Fruit fly (Drosophila melanogaster): ENCODE measurements around the gene CG32755.

Gene CG32755

dm6 chrX:6000747-6001426, 50.8 kb downstream of the CG32755 start, which contains the start of gene CG4766 (continued):
- TF ChIP-seq CTCF (GFP tag; optimal IDR thresholded peaks at IDR 0.05), result no peak
- peak; percentile 59 for TF ChIP-seq p53 (GFP tag; optimal IDR thresholded peaks at IDR 0.05)
- TF ChIP-seq abd-A (tag; optimal IDR thresholded peaks at IDR 0.05), result peak; percentile 74
- TF ChIP-seq scrt (GFP tag; optimal IDR thresholded peaks at IDR 0.05), result peak; percentile 71
- peak; percentile 73 for TF ChIP-seq peb (GFP tag; IDR thresholded peaks at IDR 0.05)
- 0 out of 2 replicates have a peak, but pooled peaks have one; percentile 10 for TF ChIP-seq CG11085 (GFP tag; IDR thresholded peaks at IDR 0.05)
- TF ChIP-seq ssp (GFP tag; IDR thresholded peaks at IDR 0.05), result peak; percentile 62
- TF ChIP-seq Neu2 (GFP tag; optimal IDR thresholded peaks at IDR 0.05; ENCODE audit: borderline replicate concordance), result peak; percentile 4
- TF ChIP-seq amos (GFP tag; IDR thresholded peaks at IDR 0.05; ENCODE audit: partially characterized antibody), result no peak
- TF ChIP-seq zf30C (GFP tag; optimal IDR thresholded peaks at IDR 0.05), result peak; percentile 96
- no peak for TF ChIP-seq CG13287 (GFP tag; IDR thresholded peaks at IDR 0.05; ENCODE audit: partially characterized antibody)
- peak; percentile 84 for TF ChIP-seq Blimp-1 (GFP tag; optimal IDR thresholded peaks at IDR 0.05)
- TF ChIP-seq Dp (GFP tag; optimal IDR thresholded peaks at IDR 0.05), result no peak
- TF ChIP-seq Lim3 (GFP tag; IDR thresholded peaks at IDR 0.05), result no peak; the same call in 1 of the 2 replicates
- peak; percentile 70 for TF ChIP-seq CG3281 (GFP tag; optimal IDR thresholded peaks at IDR 0.05)
- TF ChIP-seq CG6254 (GFP tag; optimal IDR thresholded peaks at IDR 0.05), result peak; percentile 84
- peak; percentile 62 for TF ChIP-seq btn (GFP tag; optimal IDR thresholded peaks at IDR 0.05)
- TF ChIP-seq CG4854 (GFP tag; optimal IDR thresholded peaks at IDR 0.05), result peak; percentile 60
- peak; percentile 85 for TF ChIP-seq Drgx (GFP tag; IDR thresholded peaks at IDR 0.05)
- TF ChIP-seq CG2116 (GFP tag; optimal IDR thresholded peaks at IDR 0.05), result peak; percentile 52
- TF ChIP-seq CG5953 (GFP tag; IDR thresholded peaks at IDR 0.05), result peak; percentile 52; the same call in 1 of the 2 replicates
- no peak for TF ChIP-seq CG16779 (GFP tag; IDR thresholded peaks at IDR 0.05)
- no peak for TF ChIP-seq CG1024 (GFP tag; IDR thresholded peaks at IDR 0.05)
- TF ChIP-seq gt (GFP tag; IDR thresholded peaks at IDR 0.05), result peak; percentile 48; the same call in 1 of the 2 replicates
- no peak for TF ChIP-seq Bgb (GFP tag; IDR thresholded peaks at IDR 0.05; ENCODE audit: partially characterized antibody)
- TF ChIP-seq chif (GFP tag; optimal IDR thresholded peaks at IDR 0.05), result peak; percentile 70 to 93
- peak; percentile 44; the same call in 1 of the 2 replicates for TF ChIP-seq dati (GFP tag; IDR thresholded peaks at IDR 0.05)
- TF ChIP-seq rib (GFP tag; IDR thresholded peaks at IDR 0.05), result no peak
- peak; percentile 80 for TF ChIP-seq ara (GFP tag; IDR thresholded peaks at IDR 0.05)
- TF ChIP-seq BEAF-32 (GFP tag; optimal IDR thresholded peaks at IDR 0.05), result peak; percentile 3
- no peak for TF ChIP-seq jigr1 (GFP tag; IDR thresholded peaks at IDR 0.05)
- peak; percentile 81 for TF ChIP-seq tgo (GFP tag; IDR thresholded peaks at IDR 0.05)
- no peak for TF ChIP-seq Rx (GFP tag; IDR thresholded peaks at IDR 0.05)
- peak; percentile 91 for TF ChIP-seq CG7839 (tag; optimal IDR thresholded peaks at IDR 0.05)
- TF ChIP-seq vnd (GFP tag; IDR thresholded peaks at IDR 0.05; ENCODE audit: partially characterized antibody), result no peak
- peak; percentile 63; the same call in 2 of the 3 replicates for TF ChIP-seq ase (GFP tag; IDR thresholded peaks at IDR 0.05)
- TF ChIP-seq ash1 (GFP tag; optimal IDR thresholded peaks at IDR 0.05), result no peak
- peak; percentile 78 for TF ChIP-seq Meics (GFP tag; optimal IDR thresholded peaks at IDR 0.05)
- peak; percentile 41 for TF ChIP-seq CG17912 (GFP tag; optimal IDR thresholded peaks at IDR 0.05)
- TF ChIP-seq prd (optimal IDR thresholded peaks at IDR 0.05), result no peak
- TF ChIP-seq prd (GFP tag; IDR thresholded peaks at IDR 0.05), result peak; percentile 87
- TF ChIP-seq Stat92E (GFP tag; optimal IDR thresholded peaks at IDR 0.05), result peak in 1 of 3 experiments; percentile 48
- TF ChIP-seq Hand (GFP tag; optimal IDR thresholded peaks at IDR 0.05), result peak; percentile 70
- TF ChIP-seq CG6791 (GFP tag; IDR thresholded peaks at IDR 0.05; ENCODE audit: partially characterized antibody), result no peak
- peak; percentile 35 for TF ChIP-seq MTF-1 (GFP tag; optimal IDR thresholded peaks at IDR 0.05; ENCODE audit: borderline replicate concordance)
- TF ChIP-seq CG7963 (GFP tag; IDR thresholded peaks at IDR 0.05; ENCODE audit: partially characterized antibody), result no peak
- TF ChIP-seq CG33213 (GFP tag; optimal IDR thresholded peaks at IDR 0.05), result peak; percentile 51
- TF ChIP-seq HLH4C (GFP tag; IDR thresholded peaks at IDR 0.05; ENCODE audit: partially characterized antibody), result no peak
- peak; percentile 65 for TF ChIP-seq sim (GFP tag; IDR thresholded peaks at IDR 0.05)

Data from whole organism, embryonic.